Fruit fly (Drosophila melanogaster): ENCODE results near the gene Ocho.

Gene Ocho

dm6 chr3L:14977536-14978495, 3.2 kb downstream of the Ocho start (continued):
- peak; percentile 58 for TF ChIP-seq CG12769 (tag; optimal IDR thresholded peaks at IDR 0.05)
- TF ChIP-seq sim (GFP tag; IDR thresholded peaks at IDR 0.05) = 0 out of 2 replicates have a peak, but pooled peaks have one; percentile 4
- TF ChIP-seq danr (GFP tag; IDR thresholded peaks at IDR 0.05) = no peak
- no peak for TF ChIP-seq prd (optimal IDR thresholded peaks at IDR 0.05)
- TF ChIP-seq prd (GFP tag; IDR thresholded peaks at IDR 0.05) = peak; percentile 66
- peak; percentile 71 for TF ChIP-seq CoRest (tag; optimal IDR thresholded peaks at IDR 0.05)
- TF ChIP-seq Atf6 (GFP tag; IDR thresholded peaks at IDR 0.05) = 0 out of 2 replicates have a peak, but pooled peaks have one; percentile 8
- TF ChIP-seq CG2889 (GFP tag; IDR thresholded peaks at IDR 0.05) = no peak
- TF ChIP-seq CG10959 (GFP tag; IDR thresholded peaks at IDR 0.05) = peak; percentile 34; the same call in 1 of the 2 replicates
- TF ChIP-seq Dp (GFP tag; optimal IDR thresholded peaks at IDR 0.05) = no peak
- TF ChIP-seq CG15696 (tag; optimal IDR thresholded peaks at IDR 0.05) = peak; percentile 75
- no peak for TF ChIP-seq CG4854 (GFP tag; optimal IDR thresholded peaks at IDR 0.05)
- no peak for TF ChIP-seq Hand (GFP tag; optimal IDR thresholded peaks at IDR 0.05)
- TF ChIP-seq bcd (GFP tag; optimal IDR thresholded peaks at IDR 0.05) = no peak
- peak; percentile 65 for TF ChIP-seq az2 (GFP tag; optimal IDR thresholded peaks at IDR 0.05)
- no peak for TF ChIP-seq Dip2 (GFP tag; IDR thresholded peaks at IDR 0.05)
- TF ChIP-seq CG13296 (GFP tag; optimal IDR thresholded peaks at IDR 0.05) = no peak
- TF ChIP-seq CG30020 (tag; optimal IDR thresholded peaks at IDR 0.05) = peak; percentile 20
- no peak for TF ChIP-seq gfzf (GFP tag; optimal IDR thresholded peaks at IDR 0.05)
- no peak for TF ChIP-seq Sry-β (GFP tag; optimal IDR thresholded peaks at IDR 0.05)
- no peak for TF ChIP-seq zfh2 (GFP tag; optimal IDR thresholded peaks at IDR 0.05)
- no peak for TF ChIP-seq Side (GFP tag; optimal IDR thresholded peaks at IDR 0.05)
- TF ChIP-seq lab (GFP tag; optimal IDR thresholded peaks at IDR 0.05) = peak; percentile 53
- TF ChIP-seq fd96Cb (tag; optimal IDR thresholded peaks at IDR 0.05) = peak; percentile 42
- TF ChIP-seq Antp (GFP tag; optimal IDR thresholded peaks at IDR 0.05) = peak; percentile 37
- TF ChIP-seq CG4730 (GFP tag; IDR thresholded peaks at IDR 0.05) = peak; percentile 28; the same call in 1 of the 2 replicates
- TF ChIP-seq Aef1 (GFP tag; IDR thresholded peaks at IDR 0.05) = no peak
- TF ChIP-seq CG12155 (GFP tag; optimal IDR thresholded peaks at IDR 0.05) = no peak
- peak; percentile 37; the same call in 1 of the 2 replicates for TF ChIP-seq CG42726 (GFP tag; IDR thresholded peaks at IDR 0.05; ENCODE audit: partially characterized antibody)
- TF ChIP-seq E2f2 (GFP tag; IDR thresholded peaks at IDR 0.05) = 0 out of 2 replicates have a peak, but pooled peaks have one; percentile 29
- TF ChIP-seq CG8765 (GFP tag; IDR thresholded peaks at IDR 0.05) = no peak
- peak; percentile 17 for TF ChIP-seq CG8388 (GFP tag; optimal IDR thresholded peaks at IDR 0.05)
- peak; percentile 15 for TF ChIP-seq CG4707 (GFP tag; optimal IDR thresholded peaks at IDR 0.05)
- TF ChIP-seq tgo (GFP tag; IDR thresholded peaks at IDR 0.05) = no peak
- peak; percentile 80 for TF ChIP-seq CG14710 (tag; optimal IDR thresholded peaks at IDR 0.05)
- peak; percentile 51 for TF ChIP-seq pum (GFP tag; optimal IDR thresholded peaks at IDR 0.05)
- no peak for TF ChIP-seq CG4282 (GFP tag; optimal IDR thresholded peaks at IDR 0.05)
- TF ChIP-seq pnt (GFP tag; optimal IDR thresholded peaks at IDR 0.05) = peak; percentile 47
- TF ChIP-seq Mrtf (GFP tag; IDR thresholded peaks at IDR 0.05) = 0 out of 3 replicates have a peak, but pooled peaks have one; percentile 27
- peak; percentile 36; the same call in 1 of the 2 replicates for TF ChIP-seq CG32772 (GFP tag; IDR thresholded peaks at IDR 0.05)
- no peak for TF ChIP-seq ham (GFP tag; IDR thresholded peaks at IDR 0.05)
- TF ChIP-seq stc (GFP tag; IDR thresholded peaks at IDR 0.05) = no peak
- TF ChIP-seq eyg (GFP tag; optimal IDR thresholded peaks at IDR 0.05) = no peak
- TF ChIP-seq knrl (GFP tag; IDR thresholded peaks at IDR 0.05; ENCODE audit: partially characterized antibody) = no peak
- TF ChIP-seq Spps (tag; optimal IDR thresholded peaks at IDR 0.05) = no peak
- no peak for TF ChIP-seq CG9797 (GFP tag; optimal IDR thresholded peaks at IDR 0.05)
- no peak for TF ChIP-seq CG7987 (GFP tag; optimal IDR thresholded peaks at IDR 0.05)
- no peak for TF ChIP-seq Dfd (GFP tag; optimal IDR thresholded peaks at IDR 0.05)
- TF ChIP-seq CG6683 (GFP tag; optimal IDR thresholded peaks at IDR 0.05) = no peak
